Fruit fly (Drosophila melanogaster): ENCODE data around the gene knrl.
A peak's percentile ranks its signal among the peaks of the same experiment; 100 is the strongest.

Gene knrl

DNA sequence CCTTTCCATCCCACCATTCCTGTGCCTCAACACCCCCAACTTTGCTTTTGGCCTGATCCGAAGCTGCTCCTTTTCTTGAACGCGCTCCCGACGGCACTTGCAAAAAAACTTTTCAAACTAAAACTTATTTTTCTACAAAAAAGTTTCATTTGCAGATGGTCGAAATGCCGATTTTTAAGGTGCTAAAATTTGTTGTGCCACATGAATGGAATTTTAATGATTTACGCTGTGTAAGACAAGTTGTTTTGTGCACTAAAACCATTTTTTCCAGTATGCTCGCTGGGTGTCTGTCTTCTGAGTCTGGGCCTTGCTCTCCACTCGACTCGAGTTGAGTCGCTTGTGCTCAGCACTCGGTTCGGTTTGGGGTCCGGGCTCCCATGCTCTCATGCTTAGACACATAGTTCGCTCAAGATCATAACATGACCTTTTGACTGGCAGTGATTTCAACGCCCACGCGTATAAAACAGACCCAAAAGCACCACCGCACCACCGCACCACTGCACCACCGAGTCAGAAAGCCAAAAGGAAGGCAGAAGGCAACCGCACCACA is 15.2 kb upstream of the knrl start (continued):
- peak; percentile 14 for TF ChIP-seq CG6276 (GFP tag; optimal IDR thresholded peaks at IDR 0.05)
- no peak for TF ChIP-seq CG6854 (GFP tag; optimal IDR thresholded peaks at IDR 0.05)
- TF ChIP-seq CG10669 (GFP tag; optimal IDR thresholded peaks at IDR 0.05) = peak; percentile 68
- peak; percentile 43 for TF ChIP-seq CG6808 (GFP tag; optimal IDR thresholded peaks at IDR 0.05)
- peak; percentile 27 for TF ChIP-seq cyc (GFP tag; optimal IDR thresholded peaks at IDR 0.05)
- TF ChIP-seq CG11294 (GFP tag; IDR thresholded peaks at IDR 0.05) = no peak
- TF ChIP-seq CG8632 (GFP tag; optimal IDR thresholded peaks at IDR 0.05) = peak; percentile 18
- TF ChIP-seq Hr4 (GFP tag; optimal IDR thresholded peaks at IDR 0.05) = peak; percentile 51

DNA sequence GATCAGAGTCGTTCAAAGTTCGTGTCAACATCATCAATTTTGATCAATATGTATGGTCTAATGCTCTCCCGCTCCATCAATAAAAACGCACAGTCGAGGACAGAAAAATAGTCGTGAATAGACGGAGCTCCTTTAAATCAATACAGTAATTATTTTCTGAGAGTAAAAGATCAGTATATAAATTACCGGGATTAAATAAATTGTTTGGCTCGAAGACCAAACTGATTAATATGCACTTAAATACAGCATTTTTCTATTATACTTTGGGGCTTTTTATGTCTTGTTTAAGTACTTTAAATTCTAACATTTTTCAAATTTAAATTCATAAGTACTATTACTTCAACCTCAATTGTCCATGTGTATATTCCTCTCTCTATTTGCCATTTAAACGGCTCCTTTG is 14.0 kb upstream of the knrl start:
- TF ChIP-seq fd59A (GFP tag; optimal IDR thresholded peaks at IDR 0.05) (no peak), CG11294 (GFP tag; IDR thresholded peaks at IDR 0.05) (no peak), Met (GFP tag; optimal IDR thresholded peaks at IDR 0.05) (no peak), CG6792 (GFP tag; optimal IDR thresholded peaks at IDR 0.05) (no peak), CG4318 (GFP tag; optimal IDR thresholded peaks at IDR 0.05) (peak; percentile 23), topi (GFP tag; optimal IDR thresholded peaks at IDR 0.05) (no peak), dac (GFP tag; optimal IDR thresholded peaks at IDR 0.05) (no peak), cyc (GFP tag; optimal IDR thresholded peaks at IDR 0.05) (no peak), Hr39 (GFP tag; optimal IDR thresholded peaks at IDR 0.05) (no peak), CG31627 (GFP tag; optimal IDR thresholded peaks at IDR 0.05) (no peak), CG32006 (GFP tag; optimal IDR thresholded peaks at IDR 0.05) (peak; percentile 57), Sox15 (GFP tag; optimal IDR thresholded peaks at IDR 0.05) (no peak), Hr38 (GFP tag; optimal IDR thresholded peaks at IDR 0.05) (no peak), vri (GFP tag; optimal IDR thresholded peaks at IDR 0.05) (no peak), CG6276 (GFP tag; optimal IDR thresholded peaks at IDR 0.05) (peak; percentile 12), CG6854 (GFP tag; optimal IDR thresholded peaks at IDR 0.05) (no peak), fkh (GFP tag; optimal IDR thresholded peaks at IDR 0.05) (peak; percentile 31), ss (GFP tag; optimal IDR thresholded peaks at IDR 0.05) (no peak), CG8119 (GFP tag; IDR thresholded peaks at IDR 0.05) (peak; percentile 38; the same call in 1 of the 3 replicates), Lpt (GFP tag; optimal IDR thresholded peaks at IDR 0.05) (no peak), Smox (GFP tag; optimal IDR thresholded peaks at IDR 0.05) (no peak), achi (GFP tag; optimal IDR thresholded peaks at IDR 0.05) (no peak), eg (GFP tag; IDR thresholded peaks at IDR 0.05) (no peak), Eip78C (GFP tag) (peak; percentile 37), fd85E (GFP tag; optimal IDR thresholded peaks at IDR 0.05) (no peak), CG15336 (GFP tag; IDR thresholded peaks at IDR 0.05) (peak; percentile 47; the same call in 1 of the 2 replicates), CG34406 (GFP tag; optimal IDR thresholded peaks at IDR 0.05) (no peak), OdsH (GFP tag; optimal IDR thresholded peaks at IDR 0.05) (no peak), Blimp-1 (GFP tag; optimal IDR thresholded peaks at IDR 0.05) (no peak), CG9139 (GFP tag; optimal IDR thresholded peaks at IDR 0.05) (no peak), Ets96B (tag; optimal IDR thresholded peaks at IDR 0.05) (no peak), Eip75B (GFP tag; optimal IDR thresholded peaks at IDR 0.05) (no peak), Hr4 (GFP tag; optimal IDR thresholded peaks at IDR 0.05) (peak; percentile 57)

DNA sequence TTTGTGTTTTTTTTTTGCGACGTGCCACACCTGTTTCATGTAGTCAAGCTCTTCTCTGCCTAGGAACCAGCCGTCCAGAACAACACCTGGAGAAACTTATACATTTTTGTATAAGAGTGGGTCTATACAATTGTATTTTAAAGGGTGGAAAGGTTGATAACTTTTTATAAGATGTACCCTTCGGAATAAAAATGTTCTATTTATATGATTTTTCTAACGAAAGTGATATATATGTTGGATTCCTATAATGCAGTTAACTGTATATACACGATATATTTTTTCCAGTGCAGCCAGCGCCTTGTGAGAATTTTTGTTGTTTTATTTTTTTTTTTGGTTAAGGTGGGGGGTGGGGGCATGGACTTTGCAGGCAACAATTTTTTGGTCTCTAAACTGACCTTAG is 11.9 kb upstream of the knrl start:
- no peak for TF ChIP-seq Sox15 (GFP tag; optimal IDR thresholded peaks at IDR 0.05)
- peak; percentile 44 for TF ChIP-seq CG8632 (GFP tag; optimal IDR thresholded peaks at IDR 0.05)
- TF ChIP-seq CG16779 (tag; optimal IDR thresholded peaks at IDR 0.05) = peak; percentile 9
- TF ChIP-seq CG8119 (GFP tag; IDR thresholded peaks at IDR 0.05) = peak; percentile 35; the same call in 1 of the 3 replicates
- no peak for TF ChIP-seq CG4318 (GFP tag; optimal IDR thresholded peaks at IDR 0.05)
- peak; percentile 70 for TF ChIP-seq CG9139 (GFP tag; optimal IDR thresholded peaks at IDR 0.05)
- peak; percentile 50 for TF ChIP-seq Sox14 (GFP tag; optimal IDR thresholded peaks at IDR 0.05)
- peak; percentile 49 for TF ChIP-seq acj6 (GFP tag; optimal IDR thresholded peaks at IDR 0.05)
- peak; percentile 85 for TF ChIP-seq CG3032 (tag; optimal IDR thresholded peaks at IDR 0.05)
- peak; percentile 51 for TF ChIP-seq pdm3 (GFP tag; optimal IDR thresholded peaks at IDR 0.05)
- no peak for TF ChIP-seq Hr38 (GFP tag; optimal IDR thresholded peaks at IDR 0.05)
- TF ChIP-seq Hr39 (GFP tag; optimal IDR thresholded peaks at IDR 0.05) = no peak
- peak; percentile 36 for TF ChIP-seq CG7368 (GFP tag; optimal IDR thresholded peaks at IDR 0.05)
- peak; percentile 35 for TF ChIP-seq CG32006 (GFP tag; optimal IDR thresholded peaks at IDR 0.05)
- TF ChIP-seq Eip75B (GFP tag; optimal IDR thresholded peaks at IDR 0.05) = peak; percentile 64
- TF ChIP-seq Lpt (GFP tag; optimal IDR thresholded peaks at IDR 0.05) = peak; percentile 51
- TF ChIP-seq dsx (GFP tag; optimal IDR thresholded peaks at IDR 0.05; ENCODE audit: poor library complexity, severe bottlenecking) = peak; percentile 75
- peak; percentile 84 for TF ChIP-seq CG6808 (GFP tag; optimal IDR thresholded peaks at IDR 0.05)
- TF ChIP-seq CG6792 (GFP tag; optimal IDR thresholded peaks at IDR 0.05) = no peak
- peak; percentile 20 for TF ChIP-seq CG6276 (GFP tag; optimal IDR thresholded peaks at IDR 0.05)
- peak; percentile 48; the same call in 1 of the 3 replicates for TF ChIP-seq eg (GFP tag; IDR thresholded peaks at IDR 0.05)
- no peak; the same call in 2 of the 3 replicates for TF ChIP-seq CG6163 (GFP tag; IDR thresholded peaks at IDR 0.05)
- peak; percentile 29 for TF ChIP-seq achi (GFP tag; optimal IDR thresholded peaks at IDR 0.05)
- TF ChIP-seq esn (GFP tag; optimal IDR thresholded peaks at IDR 0.05) = no peak
- peak; percentile 20 for TF ChIP-seq Hr4 (GFP tag; optimal IDR thresholded peaks at IDR 0.05)
- peak; percentile 80 for TF ChIP-seq CG10669 (GFP tag; optimal IDR thresholded peaks at IDR 0.05)
- TF ChIP-seq CG15336 (GFP tag; IDR thresholded peaks at IDR 0.05) = peak; percentile 47
